Worm (Caenorhabditis elegans) whole organism, young adult: Measurements from ENCODE around the gene sek-6.

Experiments
- dpl-1 ChIP-seq: fragments of 150-350 bp; optimal IDR thresholded peaks from 2 replicates; lab custom pipeline; 2014; ENCODE audit warnings: missing biosample characterization, missing genetic modification reagents, missing genetic modification characterization
- let-526 ChIP-seq: fragments of 200-800 bp; sonication (Bioruptor generic); IDR thresholded peaks from 2 replicates; pipeline ENCODE4 v1.3.6; 2022; ENCODE audit warnings: missing genetic modification reagents, missing genetic modification characterization, missing compliant biosample characterization

ce11 chrX:9984889-9985404, 46.0 kb upstream of the sek-6 start, which contains the start of gene F19C6.5:
- TF ChIP-seq dpl-1 (GFP tag; lab: Kevin White, UChicago) (no peak), let-526 (GFP tag; lab: Robert Waterston, UW) (no peak)
